Worm (Caenorhabditis elegans): ENCODE results near the gene M03E7.2.
A peak's percentile ranks its signal among the peaks of the same experiment; 100 is the strongest.

The M03E7.2 gene

ce11 chrV:5582860-5583259 is 34.5 kb upstream of the M03E7.2 start (continued):
- TF ChIP-seq hlh-11 (tag; optimal IDR thresholded peaks at IDR 0.05) (no peak), aly-2 (tag; optimal IDR thresholded peaks at IDR 0.05) (no peak), pha-4 (GFP tag; IDR thresholded peaks at IDR 0.05) (no peak), pha-4 (tag; optimal IDR thresholded peaks at IDR 0.05) (no peak), ceh-32 (tag; optimal IDR thresholded peaks at IDR 0.05; ENCODE audit: poor library complexity) (no peak), attf-4 (tag; optimal IDR thresholded peaks at IDR 0.05) (no peak), daf-8 (GFP tag; IDR thresholded peaks at IDR 0.05) (no peak), tag-97 (GFP tag; IDR thresholded peaks at IDR 0.05) (no peak), madf-5 (GFP tag; IDR thresholded peaks at IDR 0.05) (no peak), ama-1 (optimal IDR thresholded peaks at IDR 0.05) (peak; percentile 83), mep-1 (tag; optimal IDR thresholded peaks at IDR 0.05) (peak; percentile 40), mdt-29 (GFP tag; IDR thresholded peaks at IDR 0.05) (no peak), daf-12 (tag; optimal IDR thresholded peaks at IDR 0.05) (no peak), nhr-41 (GFP tag; IDR thresholded peaks at IDR 0.05) (no peak)

ce11 chrV:5584293-5584776 is 33.1 kb upstream of the M03E7.2 start, which contains the start of gene pas-6:
TSS of gene pas-6 (minus strand) at chrV:5584343.
- no peak for TF ChIP-seq zag-1 (tag; optimal IDR thresholded peaks at IDR 0.05)
- TF ChIP-seq mep-1 (tag; optimal IDR thresholded peaks at IDR 0.05): peak; percentile 4
- TF ChIP-seq lin-38 (GFP tag; IDR thresholded peaks at IDR 0.05): peak; percentile 53
- peak; percentile 83 to 98 for TF ChIP-seq lsy-2 (tag; optimal IDR thresholded peaks at IDR 0.05)
- TF ChIP-seq dmd-6 (GFP tag; IDR thresholded peaks at IDR 0.05): no peak
- TF ChIP-seq dpl-1 (GFP tag; optimal IDR thresholded peaks at IDR 0.05): peak; percentile 42
- no peak for TF ChIP-seq ceh-44 (GFP tag; IDR thresholded peaks at IDR 0.05)
- no peak for TF ChIP-seq ztf-7 (tag; optimal IDR thresholded peaks at IDR 0.05)
- peak; percentile 45 for TF ChIP-seq mes-2 (tag; optimal IDR thresholded peaks at IDR 0.05; ENCODE audit: poor library complexity, severe bottlenecking)
- no peak for TF ChIP-seq saeg-2 (GFP tag; IDR thresholded peaks at IDR 0.05)
- no peak for TF ChIP-seq dve-1 (tag; optimal IDR thresholded peaks at IDR 0.05; ENCODE audit: insufficient read depth)
- TF ChIP-seq hmg-1.1 (GFP tag; IDR thresholded peaks at IDR 0.05): no peak
- TF ChIP-seq nhr-76 (tag; optimal IDR thresholded peaks at IDR 0.05): no peak
- TF ChIP-seq unc-62 (GFP tag; optimal IDR thresholded peaks at IDR 0.05 in 1 of 2): no peak
- no peak for TF ChIP-seq unc-62 (tag; optimal IDR thresholded peaks at IDR 0.05)
- no peak for TF ChIP-seq daf-16 (GFP tag; optimal IDR thresholded peaks at IDR 0.05)
- no peak for TF ChIP-seq daf-16 (tag; optimal IDR thresholded peaks at IDR 0.05)
- TF ChIP-seq skn-1 (tag; optimal IDR thresholded peaks at IDR 0.05): no peak
- TF ChIP-seq duxl-1 (tag; optimal IDR thresholded peaks at IDR 0.05; ENCODE audit: poor library complexity): no peak
- no peak for TF ChIP-seq cey-2 (tag; optimal IDR thresholded peaks at IDR 0.05; ENCODE audit: borderline replicate concordance, insufficient read depth)
- TF ChIP-seq nhr-6 (tag; optimal IDR thresholded peaks at IDR 0.05): peak; percentile 9
- peak; percentile 11 for TF ChIP-seq T20F7.1 (GFP tag; optimal IDR thresholded peaks at IDR 0.05)
- TF ChIP-seq ceh-28 (tag; optimal IDR thresholded peaks at IDR 0.05): no peak

ce11 chrV:5584833-5585232 is 32.6 kb upstream of the M03E7.2 start, which contains the start of gene CD4.11:
TSS of gene CD4.11 (plus strand) at chrV:5585133.
- TF ChIP-seq unc-62 (GFP tag; optimal IDR thresholded peaks at IDR 0.05 in 1 of 2) (no peak), unc-62 (tag; optimal IDR thresholded peaks at IDR 0.05) (no peak), aha-1 (tag) (no peak), mep-1 (tag; optimal IDR thresholded peaks at IDR 0.05) (no peak), nhr-42 (GFP tag; IDR thresholded peaks at IDR 0.05) (no peak), ama-1 (optimal IDR thresholded peaks at IDR 0.05) (no peak), nhr-6 (tag; optimal IDR thresholded peaks at IDR 0.05) (no peak), ceh-28 (tag; optimal IDR thresholded peaks at IDR 0.05) (no peak), F26F4.8 (GFP tag; conservative IDR thresholded peaks at IDR 0.05) (no peak), mdt-29 (GFP tag; IDR thresholded peaks at IDR 0.05) (no peak), tag-97 (GFP tag; IDR thresholded peaks at IDR 0.05) (no peak), zfp-3 (GFP tag; conservative IDR thresholded peaks at IDR 0.05) (no peak), daf-19 (GFP tag; conservative IDR thresholded peaks at IDR 0.05) (no peak), lir-3 (tag; optimal IDR thresholded peaks at IDR 0.05) (no peak), nhr-76 (tag; optimal IDR thresholded peaks at IDR 0.05) (no peak), fos-1 (tag; optimal IDR thresholded peaks at IDR 0.05) (no peak), skn-1 (tag; optimal IDR thresholded peaks at IDR 0.05) (no peak), pqm-1 (tag; optimal IDR thresholded peaks at IDR 0.05) (no peak), ceh-32 (tag; optimal IDR thresholded peaks at IDR 0.05; ENCODE audit: poor library complexity) (no peak), ztf-11 (tag; optimal IDR thresholded peaks at IDR 0.05) (no peak), ZK337.2 (GFP tag; IDR thresholded peaks at IDR 0.05) (no peak)

Measured in whole organism, L4 larva.